Fruit fly (Drosophila melanogaster) whole organism, prepupa: ENCODE data around the gene CG42780.

ENCODE experiments used
- CG10631 ChIP-seq: fragments of 200-800 bp; sonication (Bioruptor generic); optimal IDR thresholded peaks from 2 replicates; lab custom pipeline; 2016; ENCODE audit warnings: missing biosample characterization, missing genetic modification characterization
- CG11762 ChIP-seq: fragments of 200-800 bp; sonication (Bioruptor generic); optimal IDR thresholded peaks from 3 replicates; lab custom pipeline; 2016; ENCODE audit warnings: missing biosample characterization, missing genetic modification characterization; ENCODE audit not compliant: insufficient read depth
- CG15336 ChIP-seq: fragments of 200-800 bp; sonication (Bioruptor generic); IDR thresholded peaks from 2 replicates; pipeline ENCODE4 v1.3.6; 2022; ENCODE audit warnings: missing biosample characterization, missing genetic modification characterization
- CG3032 ChIP-seq: fragments of 200-800 bp; optimal IDR thresholded peaks from 2 replicates; lab custom pipeline; 2019; ENCODE audit warnings: missing biosample characterization, mild to moderate bottlenecking, missing genetic modification characterization, moderate library complexity
- CG8319 ChIP-seq: fragments of 200-800 bp; sonication (Bioruptor generic); optimal IDR thresholded peaks from 3 replicates; lab custom pipeline; 2016; ENCODE audit warnings: missing biosample characterization, missing genetic modification characterization
- Eip75B ChIP-seq: fragments of 200-800 bp; sonication (Bioruptor generic); optimal IDR thresholded peaks from 3 replicates; lab custom pipeline; 2016; ENCODE audit warnings: missing biosample characterization, missing genetic modification characterization
- Hr38 ChIP-seq: sonication (Bioruptor generic); optimal IDR thresholded peaks from 2 replicates; lab custom pipeline; 2016; ENCODE audit warnings: missing biosample characterization, missing genetic modification characterization
- Lpt ChIP-seq: fragments of 200-800 bp; sonication (Bioruptor generic); optimal IDR thresholded peaks from 3 replicates; lab custom pipeline; 2016; ENCODE audit warnings: missing biosample characterization, missing genetic modification characterization
- esn ChIP-seq: fragments of 200-800 bp; sonication (Bioruptor generic); optimal IDR thresholded peaks from 2 replicates; lab custom pipeline; 2016; ENCODE audit warnings: missing biosample characterization, mild to moderate bottlenecking, missing genetic modification characterization, moderate library complexity
- fkh ChIP-seq: fragments of 200-800 bp; sonication (Bioruptor generic); optimal IDR thresholded peaks from 3 replicates; lab custom pipeline; 2017; ENCODE audit warnings: missing biosample characterization, mild to moderate bottlenecking, missing genetic modification characterization, moderate library complexity
- net ChIP-seq: fragments of 200-800 bp; sonication (Bioruptor generic); optimal IDR thresholded peaks from 3 replicates; lab custom pipeline; 2016; ENCODE audit warnings: missing biosample characterization, missing genetic modification characterization

- TF ChIP-seq CG11762 (GFP tag; lab: Kevin White, UChicago): no peak
- TF ChIP-seq esn (GFP tag; lab: Kevin White, UChicago): no peak
- TF ChIP-seq CG8319 (GFP tag; lab: Kevin White, UChicago): no peak
- no peak for TF ChIP-seq CG3032 (tag; lab: Kevin White, UChicago)
- TF ChIP-seq net (GFP tag; lab: Kevin White, UChicago): no peak
- TF ChIP-seq Hr38 (GFP tag; lab: Kevin White, UChicago): no peak
- TF ChIP-seq Lpt: no peak
- no peak for TF ChIP-seq CG15336
- no peak for TF ChIP-seq Eip75B
- no peak for TF ChIP-seq fkh (GFP tag; lab: Kevin White, UChicago)
- TF ChIP-seq CG10631 (GFP tag; lab: Kevin White, UChicago): peak; percentile 23
These were observed 40.5 kb upstream of the CG42780 start for dm6 chrX:7372475-7372874.
